Worm (Caenorhabditis elegans): ENCODE data around the gene F59B2.3.
A peak's percentile ranks its signal among the peaks of the same experiment; 100 is the strongest.

F59B2.3 gene

DNA sequence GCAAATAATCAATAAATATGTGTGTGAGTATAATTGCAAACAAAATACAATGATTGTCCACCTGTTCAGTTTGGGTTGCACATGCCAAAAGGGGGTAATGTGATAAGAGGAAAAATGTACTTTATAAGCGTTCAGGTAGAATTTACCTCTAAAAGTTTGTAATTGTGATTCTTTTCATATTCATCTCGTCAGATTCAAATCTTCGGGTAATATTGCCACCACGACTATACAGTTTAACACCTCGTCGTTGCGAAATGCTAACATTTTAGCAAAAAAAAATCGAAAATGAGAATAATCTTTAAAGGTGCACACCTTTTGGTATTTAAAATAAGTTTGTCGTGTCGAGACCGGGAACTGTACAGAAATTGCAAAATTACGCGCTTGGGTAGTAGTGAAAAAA is 43.6 kb upstream of the F59B2.3 start, which contains the start of gene nac-2 (continued):
- no peak for TF ChIP-seq him-1 (tag; optimal IDR thresholded peaks at IDR 0.05)
- no peak for TF ChIP-seq ztf-6 (GFP tag; IDR thresholded peaks at IDR 0.05)
- no peak for TF ChIP-seq ama-1 (optimal IDR thresholded peaks at IDR 0.05)
- no peak for TF ChIP-seq ama-1 (GFP tag; optimal IDR thresholded peaks at IDR 0.05)

ce11 chrIII:9037658-9038057 is 38.1 kb upstream of the F59B2.3 start, which contains the start of gene R107.9:
Gene R107.9, plus strand, starts transcription at chrIII:9037958.
- TF ChIP-seq ceh-91 (GFP tag; IDR thresholded peaks at IDR 0.05) = no peak
- TF ChIP-seq lin-35 (GFP tag; optimal IDR thresholded peaks at IDR 0.05) = no peak
- TF ChIP-seq F52B5.7 (tag; optimal IDR thresholded peaks at IDR 0.05) = no peak
- TF ChIP-seq die-1 (tag; optimal IDR thresholded peaks at IDR 0.05) = no peak
- TF ChIP-seq pha-4 (tag; optimal IDR thresholded peaks at IDR 0.05) = no peak

DNA sequence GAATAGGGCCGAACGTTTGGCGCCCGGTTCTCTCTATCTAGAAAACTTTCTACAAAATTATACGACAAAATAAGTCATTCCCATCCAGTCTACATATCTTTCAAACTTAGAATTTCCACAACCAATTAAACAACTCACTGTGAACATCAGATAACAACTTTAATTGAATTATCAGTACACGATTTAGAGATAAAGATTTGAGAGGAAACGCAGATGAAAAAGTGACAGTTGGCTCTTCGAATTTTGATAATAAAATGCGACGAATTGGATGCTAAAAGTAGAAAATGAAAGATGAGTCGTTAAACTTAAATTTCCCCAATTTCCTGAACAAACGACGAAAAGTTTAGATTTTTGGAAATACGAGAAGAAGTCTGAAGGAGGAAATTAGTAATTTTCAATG is 35.5 kb upstream of the F59B2.3 start:
- peak; percentile 64 for TF ChIP-seq nhr-80 (tag; optimal IDR thresholded peaks at IDR 0.05)
- TF ChIP-seq him-1 (tag; optimal IDR thresholded peaks at IDR 0.05) = no peak

- TF ChIP-seq atf-7 (tag; optimal IDR thresholded peaks at IDR 0.05) (no peak), ztf-28 (GFP tag; IDR thresholded peaks at IDR 0.05) (no peak), nhr-80 (tag; optimal IDR thresholded peaks at IDR 0.05) (peak; percentile 28)
Observed at ce11 chrIII:9034133-9034532, 34.6 kb upstream of the F59B2.3 start.

DNA sequence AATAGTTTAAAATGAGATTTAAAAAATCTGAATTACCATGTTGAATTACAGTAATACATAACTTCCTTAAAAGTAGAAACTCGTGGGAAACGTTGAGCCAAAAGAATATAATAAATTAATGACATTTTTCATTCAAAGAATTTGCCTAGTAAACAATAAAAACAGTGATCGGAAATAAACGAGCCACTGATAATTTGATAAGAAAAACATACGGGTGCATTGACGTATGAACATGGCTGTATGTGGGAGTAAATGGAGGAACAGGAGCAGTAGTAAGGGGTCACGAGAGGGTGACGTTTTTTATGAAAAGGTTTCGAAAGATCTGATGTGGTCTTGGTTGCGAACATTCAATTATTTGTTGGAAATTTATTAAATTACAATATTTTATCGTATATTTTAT is 31.3 kb upstream of the F59B2.3 start:
- TF ChIP-seq pha-4 (tag; optimal IDR thresholded peaks at IDR 0.05) (no peak), B0035.1 (tag; optimal IDR thresholded peaks at IDR 0.05) (no peak), rec-8 (tag; optimal IDR thresholded peaks at IDR 0.05) (no peak), mcd-1 (GFP tag; IDR thresholded peaks at IDR 0.05) (no peak), nhr-80 (tag; optimal IDR thresholded peaks at IDR 0.05) (peak; percentile 13), egl-44 (GFP tag; IDR thresholded peaks at IDR 0.05) (no peak)

DNA sequence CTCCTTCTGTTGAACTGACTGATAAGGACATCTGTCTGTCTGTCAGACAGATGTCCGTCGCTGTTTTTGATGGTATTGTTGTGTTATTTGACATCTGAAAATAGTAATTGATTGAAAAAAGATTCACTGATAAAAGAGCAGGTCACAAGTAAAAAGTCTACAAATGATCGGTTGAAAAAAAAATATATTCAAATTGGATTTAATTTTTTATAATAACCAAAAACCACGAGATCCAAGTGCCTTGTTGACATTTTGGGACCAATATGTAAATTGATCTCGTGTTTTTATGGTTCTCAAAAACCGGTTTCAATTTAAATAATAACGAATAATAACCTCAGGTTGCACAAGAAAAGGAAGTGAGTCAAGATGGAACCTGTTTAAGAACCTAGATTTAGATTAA is 27.4 kb upstream of the F59B2.3 start, which contains the start of gene F59B2.13:
F59B2.13 (minus strand) TSS at position 101 of the 400 bp plus-strand sequence.
- TF ChIP-seq F23B12.7 (tag; optimal IDR thresholded peaks at IDR 0.05; ENCODE audit: insufficient read depth) (no peak), nfya-2 (GFP tag; IDR thresholded peaks at IDR 0.05) (no peak), akir-1 (GFP tag; optimal IDR thresholded peaks at IDR 0.05) (no peak), ama-1 (optimal IDR thresholded peaks at IDR 0.05) (no peak), ama-1 (GFP tag; optimal IDR thresholded peaks at IDR 0.05) (no peak), ets-4 (GFP tag; optimal IDR thresholded peaks at IDR 0.05) (no peak), repo-1 (tag; optimal IDR thresholded peaks at IDR 0.05) (no peak), tlf-1 (GFP tag; optimal IDR thresholded peaks at IDR 0.05) (no peak), ztf-25 (GFP tag; IDR thresholded peaks at IDR 0.05) (no peak), D2030.7 (GFP tag; IDR thresholded peaks at IDR 0.05) (no peak), B0336.3 (GFP tag; IDR thresholded peaks at IDR 0.05) (no peak), dpff-1 (tag; optimal IDR thresholded peaks at IDR 0.05) (no peak), hlh-26 (GFP tag; conservative IDR thresholded peaks at IDR 0.05) (no peak), K12H6.12 (tag; optimal IDR thresholded peaks at IDR 0.05) (no peak), zfh-2 (GFP tag; conservative IDR thresholded peaks at IDR 0.05) (no peak), tbx-9 (tag; optimal IDR thresholded peaks at IDR 0.05; ENCODE audit: borderline replicate concordance) (no peak), F39B2.1 (GFP tag; IDR thresholded peaks at IDR 0.05) (no peak), lin-40 (tag; optimal IDR thresholded peaks at IDR 0.05) (no peak)

Data from whole organism, young adult.